Worm (Caenorhabditis elegans): ENCODE results near the gene srh-10.

The srh-10 gene

ce11 chrV:6015546-6016089, 51.3 kb downstream of the srh-10 start:
- TF ChIP-seq nhr-237 (tag; optimal IDR thresholded peaks at IDR 0.05) (no peak), efl-1 (optimal IDR thresholded peaks at IDR 0.05) (no peak), efl-1 (GFP tag; optimal IDR thresholded peaks at IDR 0.05 in 1 of 2) (peak in 1 of 2 experiments; percentile 60)

Data from whole organism, L1 larva.